Worm (Caenorhabditis elegans): ENCODE measurements around the gene fdgt-2.

fdgt-2 gene

ce11 chrII:8441519-8441918 lies 24.1 kb downstream of the fdgt-2 start (continued):
- TF ChIP-seq hmg-1.2 (GFP tag; IDR thresholded peaks at IDR 0.05) (peak; percentile 73), D2030.7 (GFP tag; IDR thresholded peaks at IDR 0.05) (no peak), T26A5.8 (tag; optimal IDR thresholded peaks at IDR 0.05) (peak; percentile 97), hlh-12 (tag; optimal IDR thresholded peaks at IDR 0.05) (peak; percentile 55), F10E7.11 (tag; optimal IDR thresholded peaks at IDR 0.05) (peak; percentile 90), sdz-38 (tag; optimal IDR thresholded peaks at IDR 0.05) (peak; percentile 27), ceh-27 (GFP tag; optimal IDR thresholded peaks at IDR 0.05) (peak; percentile 34), egrh-3 (GFP tag; IDR thresholded peaks at IDR 0.05) (no peak), zfh-2 (GFP tag; conservative IDR thresholded peaks at IDR 0.05) (no peak), somi-1 (GFP tag; optimal IDR thresholded peaks at IDR 0.05) (peak; percentile 46), nhr-179 (tag; optimal IDR thresholded peaks at IDR 0.05) (peak; percentile 74), aptf-2 (GFP tag; conservative IDR thresholded peaks at IDR 0.05) (no peak), dpff-1 (tag; optimal IDR thresholded peaks at IDR 0.05) (peak; percentile 87), nfya-2 (GFP tag; IDR thresholded peaks at IDR 0.05) (no peak), rpc-1 (optimal IDR thresholded peaks at IDR 0.05) (peak; percentile 97), rpc-1 (tag; optimal IDR thresholded peaks at IDR 0.05) (peak; percentile 99), lin-54 (GFP tag; optimal IDR thresholded peaks at IDR 0.05) (peak; percentile 66), sea-2 (GFP tag; IDR thresholded peaks at IDR 0.05) (0 out of 2 replicates have a peak, but pooled peaks have one; percentile 29), attf-5 (GFP tag; optimal IDR thresholded peaks at IDR 0.05) (peak; percentile 65), pbrm-1 (GFP tag; IDR thresholded peaks at IDR 0.05) (peak; percentile 63), lin-26 (GFP tag; IDR thresholded peaks at IDR 0.05) (peak; percentile 98), rcor-1 (GFP tag; IDR thresholded peaks at IDR 0.05) (peak; percentile 73), snpc-1.3 (tag; optimal IDR thresholded peaks at IDR 0.05; ENCODE audit: insufficient read depth) (peak; percentile 88), madf-10 (tag; optimal IDR thresholded peaks at IDR 0.05) (peak; percentile 27), ceh-100 (GFP tag; IDR thresholded peaks at IDR 0.05) (0 out of 2 replicates have a peak, but pooled peaks have one; percentile 41), ztf-25 (GFP tag; IDR thresholded peaks at IDR 0.05) (peak; percentile 86; the same call in 1 of the 2 replicates), lsl-1 (GFP tag; optimal IDR thresholded peaks at IDR 0.05) (peak; percentile 44), egl-44 (GFP tag; IDR thresholded peaks at IDR 0.05) (peak; percentile 84), mxl-1 (tag; optimal IDR thresholded peaks at IDR 0.05) (peak; percentile 86), nhr-90 (tag; optimal IDR thresholded peaks at IDR 0.05) (peak; percentile 85), ztf-22 (GFP tag; optimal IDR thresholded peaks at IDR 0.05) (peak; percentile 45), atf-7 (tag; optimal IDR thresholded peaks at IDR 0.05) (peak; percentile 61), tlf-1 (GFP tag; optimal IDR thresholded peaks at IDR 0.05) (peak; percentile 41), sptf-2 (GFP tag; optimal IDR thresholded peaks at IDR 0.05) (no peak), hmg-20 (GFP tag; IDR thresholded peaks at IDR 0.05) (0 out of 2 replicates have a peak, but pooled peaks have one; percentile 65), Y53F4B.3 (GFP tag; IDR thresholded peaks at IDR 0.05) (no peak), ceh-58 (GFP tag; IDR thresholded peaks at IDR 0.05) (peak; percentile 98), attf-6 (GFP tag; IDR thresholded peaks at IDR 0.05) (peak; percentile 69; the same call in 1 of the 2 replicates), athp-1 (tag; optimal IDR thresholded peaks at IDR 0.05) (peak; percentile 90), nhr-120 (GFP tag; IDR thresholded peaks at IDR 0.05) (peak; percentile 98), attf-3 (GFP tag; conservative IDR thresholded peaks at IDR 0.05) (no peak), gei-17 (GFP tag; optimal IDR thresholded peaks at IDR 0.05) (no peak), ztf-6 (GFP tag; IDR thresholded peaks at IDR 0.05) (peak; percentile 65; the same call in 1 of the 2 replicates), unc-130 (GFP tag; optimal IDR thresholded peaks at IDR 0.05) (peak; percentile 26), lsy-27 (tag; optimal IDR thresholded peaks at IDR 0.05; ENCODE audit: borderline replicate concordance, insufficient read depth) (no peak), snpc-3.4 (tag; optimal IDR thresholded peaks at IDR 0.05) (peak; percentile 92), B0261.1 (tag; optimal IDR thresholded peaks at IDR 0.05) (peak; percentile 75), lin-40 (tag; optimal IDR thresholded peaks at IDR 0.05) (no peak), B0336.3 (GFP tag; IDR thresholded peaks at IDR 0.05) (no peak)

Measured in whole organism, young adult.